Worm (Caenorhabditis elegans): ENCODE data around the gene srx-128.

srx-128 gene

ce11 chrV:13837173-13837572 is at the start of gene srx-128:
Gene srx-128 (plus strand): TSS chrV:13837473.
- no peak for TF ChIP-seq ztf-4 (tag; optimal IDR thresholded peaks at IDR 0.05)
- TF ChIP-seq lsy-12 (tag; optimal IDR thresholded peaks at IDR 0.05), result no peak
- no peak for TF ChIP-seq fkh-10 (GFP tag; optimal IDR thresholded peaks at IDR 0.05)
- TF ChIP-seq R02D3.7 (tag; optimal IDR thresholded peaks at IDR 0.05), result no peak
- no peak for TF ChIP-seq fkh-2 (tag; optimal IDR thresholded peaks at IDR 0.05)
- TF ChIP-seq ceh-16 (tag; optimal IDR thresholded peaks at IDR 0.05), result no peak
- no peak for TF ChIP-seq zag-1 (tag; optimal IDR thresholded peaks at IDR 0.05)
- TF ChIP-seq unc-62 (GFP tag; optimal IDR thresholded peaks at IDR 0.05), result no peak
- TF ChIP-seq daf-12 (tag; optimal IDR thresholded peaks at IDR 0.05), result no peak
- no peak for TF ChIP-seq elt-1 (tag; optimal IDR thresholded peaks at IDR 0.05)
- TF ChIP-seq fos-1 (tag; optimal IDR thresholded peaks at IDR 0.05), result no peak
- no peak for TF ChIP-seq nfya-1 (tag; optimal IDR thresholded peaks at IDR 0.05; ENCODE audit: insufficient read depth)
- TF ChIP-seq nhr-11 (tag; optimal IDR thresholded peaks at IDR 0.05), result no peak
- no peak for TF ChIP-seq snpc-4 (tag; optimal IDR thresholded peaks at IDR 0.05)
- no peak for TF ChIP-seq sea-2 (GFP tag; optimal IDR thresholded peaks at IDR 0.05)
- no peak for TF ChIP-seq nhr-76 (tag; optimal IDR thresholded peaks at IDR 0.05)
- no peak for TF ChIP-seq egl-5 (tag; optimal IDR thresholded peaks at IDR 0.05)

ce11 chrV:13787948-13788681 is 49.2 kb upstream of the srx-128 start:
- no peak for TF ChIP-seq skn-1 (tag; optimal IDR thresholded peaks at IDR 0.05)
- no peak for TF ChIP-seq jun-1 (tag; optimal IDR thresholded peaks at IDR 0.05)
- TF ChIP-seq mml-1 (tag; optimal IDR thresholded peaks at IDR 0.05), result no peak
- TF ChIP-seq pha-4 (tag; optimal IDR thresholded peaks at IDR 0.05), result peak; percentile 48
- peak; percentile 66 for TF ChIP-seq nhr-43 (tag; optimal IDR thresholded peaks at IDR 0.05; ENCODE audit: poor library complexity, severe bottlenecking)
- no peak for TF ChIP-seq nhr-76 (tag; optimal IDR thresholded peaks at IDR 0.05)
- TF ChIP-seq nhr-28 (tag; optimal IDR thresholded peaks at IDR 0.05), result no peak
- no peak for TF ChIP-seq ceh-28 (tag; optimal IDR thresholded peaks at IDR 0.05)
- no peak for TF ChIP-seq elt-3 (tag; optimal IDR thresholded peaks at IDR 0.05)
- no peak for TF ChIP-seq daf-12 (tag; optimal IDR thresholded peaks at IDR 0.05)
- no peak for TF ChIP-seq ceh-16 (tag; optimal IDR thresholded peaks at IDR 0.05)
- no peak for TF ChIP-seq nhr-11 (tag; optimal IDR thresholded peaks at IDR 0.05)
- TF ChIP-seq ZK546.5 (tag; optimal IDR thresholded peaks at IDR 0.05), result no peak
- TF ChIP-seq nhr-237 (tag; optimal IDR thresholded peaks at IDR 0.05), result no peak
- TF ChIP-seq unc-62 (GFP tag; optimal IDR thresholded peaks at IDR 0.05), result no peak
- no peak for TF ChIP-seq R02D3.7 (tag; optimal IDR thresholded peaks at IDR 0.05)
- no peak for TF ChIP-seq ztf-4 (tag; optimal IDR thresholded peaks at IDR 0.05)
- TF ChIP-seq nhr-23 (tag; optimal IDR thresholded peaks at IDR 0.05), result peak; percentile 42
- TF ChIP-seq eor-1 (tag; optimal IDR thresholded peaks at IDR 0.05), result no peak
- no peak for TF ChIP-seq hmg-11 (tag; optimal IDR thresholded peaks at IDR 0.05)
- TF ChIP-seq elt-2 (tag; optimal IDR thresholded peaks at IDR 0.05), result peak; percentile 62
- peak; percentile 7 for TF ChIP-seq nfya-1 (tag; optimal IDR thresholded peaks at IDR 0.05; ENCODE audit: insufficient read depth)
- no peak for TF ChIP-seq lsy-12 (tag; optimal IDR thresholded peaks at IDR 0.05)
- TF ChIP-seq pqm-1 (tag; optimal IDR thresholded peaks at IDR 0.05), result peak; percentile 56
- no peak for TF ChIP-seq fkh-10 (GFP tag; optimal IDR thresholded peaks at IDR 0.05)
- no peak for TF ChIP-seq lin-39 (tag; optimal IDR thresholded peaks at IDR 0.05)
- TF ChIP-seq unc-39 (tag; optimal IDR thresholded peaks at IDR 0.05), result no peak
- TF ChIP-seq mdl-1 (tag; optimal IDR thresholded peaks at IDR 0.05), result no peak
- no peak for TF ChIP-seq tbx-2 (tag; optimal IDR thresholded peaks at IDR 0.05)
- TF ChIP-seq zag-1 (tag; optimal IDR thresholded peaks at IDR 0.05), result no peak
- peak; percentile 69 for TF ChIP-seq nhr-25 (tag; optimal IDR thresholded peaks at IDR 0.05)
- no peak for TF ChIP-seq egl-5 (tag; optimal IDR thresholded peaks at IDR 0.05)

- TF ChIP-seq daf-12 (tag; optimal IDR thresholded peaks at IDR 0.05), result no peak
- TF ChIP-seq nhr-43 (tag; optimal IDR thresholded peaks at IDR 0.05; ENCODE audit: poor library complexity, severe bottlenecking), result peak; percentile 20
- no peak for TF ChIP-seq sea-2 (GFP tag; optimal IDR thresholded peaks at IDR 0.05)
- no peak for TF ChIP-seq unc-39 (tag; optimal IDR thresholded peaks at IDR 0.05)
- TF ChIP-seq pha-4 (tag; optimal IDR thresholded peaks at IDR 0.05), result peak; percentile 99
- TF ChIP-seq nhr-76 (tag; optimal IDR thresholded peaks at IDR 0.05), result no peak
- TF ChIP-seq lin-15B (tag; optimal IDR thresholded peaks at IDR 0.05), result peak; percentile 94
- TF ChIP-seq hmg-11 (tag; optimal IDR thresholded peaks at IDR 0.05), result peak; percentile 88
- no peak for TF ChIP-seq eor-1 (tag; optimal IDR thresholded peaks at IDR 0.05)
- peak; percentile 84 for TF ChIP-seq ceh-28 (tag; optimal IDR thresholded peaks at IDR 0.05)
- TF ChIP-seq nhr-67 (tag; optimal IDR thresholded peaks at IDR 0.05), result no peak
- no peak for TF ChIP-seq nhr-237 (tag; optimal IDR thresholded peaks at IDR 0.05)
- peak; percentile 90 for TF ChIP-seq jun-1 (tag; optimal IDR thresholded peaks at IDR 0.05)
- TF ChIP-seq ZK546.5 (tag; optimal IDR thresholded peaks at IDR 0.05), result no peak
- TF ChIP-seq ztf-11 (tag; optimal IDR thresholded peaks at IDR 0.05), result no peak
- TF ChIP-seq nhr-25 (tag; optimal IDR thresholded peaks at IDR 0.05), result peak; percentile 84
- peak; percentile 71 for TF ChIP-seq snpc-4 (tag; optimal IDR thresholded peaks at IDR 0.05)
- peak; percentile 95 for TF ChIP-seq nfya-1 (tag; optimal IDR thresholded peaks at IDR 0.05; ENCODE audit: insufficient read depth)
- no peak for TF ChIP-seq zag-1 (tag; optimal IDR thresholded peaks at IDR 0.05)
- no peak for TF ChIP-seq nhr-28 (tag; optimal IDR thresholded peaks at IDR 0.05)
- TF ChIP-seq elt-1 (tag; optimal IDR thresholded peaks at IDR 0.05), result no peak
- TF ChIP-seq ceh-82 (tag; optimal IDR thresholded peaks at IDR 0.05), result peak; percentile 50
- peak; percentile 60 for TF ChIP-seq unc-62 (GFP tag; optimal IDR thresholded peaks at IDR 0.05)
- peak; percentile 76 for TF ChIP-seq ama-1 (optimal IDR thresholded peaks at IDR 0.05)
- peak; percentile 79 for TF ChIP-seq pqm-1 (tag; optimal IDR thresholded peaks at IDR 0.05)
- peak; percentile 19 for TF ChIP-seq R02D3.7 (tag; optimal IDR thresholded peaks at IDR 0.05)
- peak; percentile 44 for TF ChIP-seq mdl-1 (tag; optimal IDR thresholded peaks at IDR 0.05)
- TF ChIP-seq mml-1 (tag; optimal IDR thresholded peaks at IDR 0.05), result no peak
- TF ChIP-seq ztf-4 (tag; optimal IDR thresholded peaks at IDR 0.05), result no peak
- TF ChIP-seq nhr-23 (tag; optimal IDR thresholded peaks at IDR 0.05), result peak; percentile 81
- TF ChIP-seq ceh-9 (tag; optimal IDR thresholded peaks at IDR 0.05), result no peak
- TF ChIP-seq nhr-12 (tag; optimal IDR thresholded peaks at IDR 0.05), result no peak
These were observed 47.9 kb upstream of the srx-128 start for ce11 chrV:13789362-13789761.

Measured in whole organism, L3 larva.